Worm (Caenorhabditis elegans): Measurements from ENCODE around the gene insc-1.

insc-1 gene

DNA sequence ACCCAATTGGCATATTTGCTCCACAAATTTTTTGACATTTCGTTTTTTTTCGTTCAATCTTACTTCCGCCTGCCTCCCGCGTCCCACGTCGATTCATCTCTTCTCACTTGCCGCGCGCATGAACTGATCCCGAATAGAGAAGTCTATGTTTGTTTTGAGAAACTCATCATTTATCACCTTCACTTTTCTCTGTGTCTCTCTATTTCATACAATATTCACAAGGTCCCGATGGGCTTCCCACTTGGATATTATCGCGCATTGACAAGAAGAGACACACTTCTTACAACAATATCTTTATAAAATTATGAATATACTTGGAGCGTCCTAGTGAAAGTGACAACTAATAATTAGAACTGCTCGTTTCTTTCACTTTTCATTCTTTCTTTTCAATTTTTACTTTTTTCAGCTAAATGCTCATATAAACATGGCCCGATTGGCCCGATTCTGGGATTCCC, at the start of gene insc-1:
Gene insc-1 (plus strand): TSS at position 405 of the 455 bp plus-strand sequence.
- TF ChIP-seq sea-1 (GFP tag; conservative IDR thresholded peaks at IDR 0.05), result no peak
- no peak for TF ChIP-seq ets-7 (tag; optimal IDR thresholded peaks at IDR 0.05)
- TF ChIP-seq aly-1 (tag; optimal IDR thresholded peaks at IDR 0.05), result no peak
- no peak for TF ChIP-seq hnd-1 (tag; optimal IDR thresholded peaks at IDR 0.05)
- no peak for TF ChIP-seq ceh-13 (GFP tag; optimal IDR thresholded peaks at IDR 0.05)
- no peak for TF ChIP-seq hmg-4 (GFP tag; optimal IDR thresholded peaks at IDR 0.05)
- no peak for TF ChIP-seq scrt-1 (GFP tag; IDR thresholded peaks at IDR 0.05)
- TF ChIP-seq tbx-37 (GFP tag; conservative IDR thresholded peaks at IDR 0.05), result no peak
- no peak for TF ChIP-seq flt-1 (GFP tag; IDR thresholded peaks at IDR 0.05)
- TF ChIP-seq F13C5.2 (tag; optimal IDR thresholded peaks at IDR 0.05), result no peak
- no peak for TF ChIP-seq B0310.2 (tag; optimal IDR thresholded peaks at IDR 0.05)
- no peak for TF ChIP-seq tbx-11 (GFP tag; IDR thresholded peaks at IDR 0.05)
- no peak for TF ChIP-seq ama-1 (optimal IDR thresholded peaks at IDR 0.05)

DNA sequence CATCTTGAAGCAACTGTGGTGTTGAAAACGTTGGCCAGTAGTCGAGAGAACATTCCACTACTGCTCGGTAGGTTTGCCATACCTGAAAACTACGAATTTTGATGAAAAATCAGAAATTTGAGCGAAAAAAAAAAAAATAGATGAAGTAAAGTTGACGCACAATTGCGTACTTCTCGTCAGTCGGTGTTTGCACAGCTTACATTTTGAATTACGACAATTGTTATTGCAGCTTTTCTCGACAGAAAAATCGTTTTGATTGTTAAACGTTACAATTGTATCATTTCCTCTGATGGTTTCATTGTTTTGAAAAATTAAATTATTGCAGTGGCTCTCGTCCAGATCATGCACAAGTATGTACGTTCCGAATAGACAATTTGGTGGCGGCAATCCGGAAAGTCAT, 48.7 kb upstream of the insc-1 start, which contains the start of the genes F45E12.5 and cnep-1:
Gene F45E12.5 (minus strand): TSS at position 93 of the 400 bp plus-strand sequence.
Gene cnep-1 (plus strand): TSS at position 326 of the 400 bp plus-strand sequence.
- TF ChIP-seq tbx-11 (GFP tag; IDR thresholded peaks at IDR 0.05) (no peak), aly-1 (tag; optimal IDR thresholded peaks at IDR 0.05) (no peak), tbx-37 (GFP tag; conservative IDR thresholded peaks at IDR 0.05) (no peak), flt-1 (GFP tag; IDR thresholded peaks at IDR 0.05) (no peak), pes-1 (GFP tag; IDR thresholded peaks at IDR 0.05) (no peak), tra-4 (tag; optimal IDR thresholded peaks at IDR 0.05) (no peak), B0310.2 (tag; optimal IDR thresholded peaks at IDR 0.05) (no peak), hnd-1 (tag; optimal IDR thresholded peaks at IDR 0.05) (no peak), ets-7 (tag; optimal IDR thresholded peaks at IDR 0.05) (no peak), F13C5.2 (tag; optimal IDR thresholded peaks at IDR 0.05) (no peak), ama-1 (optimal IDR thresholded peaks at IDR 0.05) (no peak)

DNA sequence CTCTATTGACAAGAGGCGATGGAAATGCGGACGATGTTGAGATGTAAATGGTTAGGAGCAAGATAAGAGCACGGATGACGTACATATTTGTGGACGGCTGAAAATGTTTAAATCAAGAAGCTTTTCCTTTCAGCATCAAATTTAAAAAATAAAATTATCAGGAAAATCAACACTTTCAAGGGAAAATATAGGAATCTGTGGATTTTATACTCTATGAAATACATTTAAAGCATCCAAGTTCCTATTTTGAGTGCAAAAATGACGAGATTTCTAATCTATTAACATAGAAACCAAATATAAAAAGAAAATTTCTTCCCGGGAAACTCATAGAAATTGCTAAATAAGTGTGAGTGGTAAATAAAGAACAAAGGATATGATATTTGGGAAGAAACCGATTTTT, 44.6 kb upstream of the insc-1 start, which contains the start of gene F45E12.6:
Gene F45E12.6 (minus strand): TSS at position 101 of the 400 bp plus-strand sequence.
- TF ChIP-seq pes-1 (GFP tag; IDR thresholded peaks at IDR 0.05) (no peak), ceh-13 (GFP tag; optimal IDR thresholded peaks at IDR 0.05) (no peak)

DNA sequence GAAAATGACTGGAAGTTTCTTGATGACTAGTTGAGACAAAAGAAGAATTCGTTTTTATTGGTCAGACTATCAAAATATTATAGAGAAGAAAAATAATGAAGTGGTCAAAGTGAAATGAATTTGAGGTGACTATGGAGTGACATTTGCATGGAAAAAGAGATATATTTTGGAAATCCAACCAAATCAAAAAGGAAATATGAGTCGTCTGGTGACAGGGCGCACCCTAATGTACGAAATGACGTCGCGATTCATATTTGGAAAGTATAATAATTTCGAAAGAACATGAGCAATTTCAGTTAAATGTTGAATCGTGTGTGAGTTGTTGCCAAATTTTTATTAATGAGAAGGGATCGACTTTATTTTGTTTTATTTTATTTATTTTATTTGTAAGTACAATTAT, 41.2 kb upstream of the insc-1 start, which contains the start of gene F21D12.2:
Gene F21D12.2 (plus strand): TSS at position 301 of the 400 bp plus-strand sequence.
- TF ChIP-seq tra-4 (tag; optimal IDR thresholded peaks at IDR 0.05) (no peak), tbx-37 (GFP tag; conservative IDR thresholded peaks at IDR 0.05) (no peak), ceh-36 (tag; optimal IDR thresholded peaks at IDR 0.05) (no peak), B0310.2 (tag; optimal IDR thresholded peaks at IDR 0.05) (no peak), aly-1 (tag; optimal IDR thresholded peaks at IDR 0.05) (no peak), hmg-4 (GFP tag; optimal IDR thresholded peaks at IDR 0.05) (no peak), ceh-13 (GFP tag; optimal IDR thresholded peaks at IDR 0.05) (no peak)

DNA sequence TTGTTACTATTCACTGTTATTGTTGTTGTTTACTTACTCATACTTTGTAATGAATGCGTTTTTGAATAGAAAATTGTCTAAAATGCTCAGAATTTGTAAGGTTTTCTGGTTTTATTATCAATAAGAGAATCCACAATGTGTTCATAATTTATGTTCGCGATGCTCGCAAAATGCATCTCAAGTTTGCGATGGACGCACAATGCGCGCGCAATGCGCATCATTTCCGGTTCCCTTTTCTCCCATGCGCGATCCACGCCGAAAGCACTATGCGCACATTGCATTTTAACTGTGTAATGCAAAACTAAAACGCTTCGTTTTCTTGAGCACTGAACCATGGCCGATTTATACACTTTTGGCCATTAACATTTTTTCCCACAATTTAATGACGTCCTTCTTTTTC, 39.2 kb upstream of the insc-1 start:
- TF ChIP-seq hnd-1 (tag; optimal IDR thresholded peaks at IDR 0.05), result no peak
- no peak for TF ChIP-seq tbx-11 (GFP tag; IDR thresholded peaks at IDR 0.05)
- TF ChIP-seq aly-1 (tag; optimal IDR thresholded peaks at IDR 0.05), result no peak
- no peak for TF ChIP-seq ets-7 (tag; optimal IDR thresholded peaks at IDR 0.05)
- no peak for TF ChIP-seq tra-4 (tag; optimal IDR thresholded peaks at IDR 0.05)
- no peak for TF ChIP-seq tbx-37 (GFP tag; conservative IDR thresholded peaks at IDR 0.05)
- no peak for TF ChIP-seq flt-1 (GFP tag; IDR thresholded peaks at IDR 0.05)
- TF ChIP-seq ceh-13 (GFP tag; optimal IDR thresholded peaks at IDR 0.05), result no peak
- TF ChIP-seq hmbx-1 (tag; optimal IDR thresholded peaks at IDR 0.05), result no peak
- TF ChIP-seq hmg-4 (GFP tag; optimal IDR thresholded peaks at IDR 0.05), result no peak
- no peak for TF ChIP-seq sea-1 (GFP tag; conservative IDR thresholded peaks at IDR 0.05)
- no peak for TF ChIP-seq ama-1 (optimal IDR thresholded peaks at IDR 0.05)
- no peak for TF ChIP-seq B0310.2 (tag; optimal IDR thresholded peaks at IDR 0.05)
- no peak for TF ChIP-seq ceh-36 (tag; optimal IDR thresholded peaks at IDR 0.05)
- TF ChIP-seq F13C5.2 (tag; optimal IDR thresholded peaks at IDR 0.05), result no peak
- TF ChIP-seq scrt-1 (GFP tag; IDR thresholded peaks at IDR 0.05), result no peak
- TF ChIP-seq pes-1 (GFP tag; IDR thresholded peaks at IDR 0.05), result no peak

DNA sequence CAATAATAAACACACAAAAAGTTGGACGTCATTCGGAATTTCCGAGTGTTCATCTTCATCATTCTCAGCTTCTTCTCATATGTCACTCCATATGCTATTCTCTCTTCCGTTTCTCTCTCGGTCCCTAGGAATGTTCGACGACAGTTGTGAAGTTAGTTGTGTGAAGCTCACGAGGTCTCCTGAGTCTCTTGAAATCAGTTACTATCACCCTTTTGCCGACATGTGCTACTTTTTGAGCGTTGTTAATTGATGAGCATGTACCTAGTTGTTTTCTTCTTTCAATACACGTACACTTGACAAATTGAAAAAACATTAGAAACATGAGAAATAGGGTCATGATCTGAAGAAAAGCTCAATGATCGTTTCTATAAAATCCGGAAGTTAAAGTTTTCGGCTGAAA, 35.4 kb upstream of the insc-1 start:
- TF ChIP-seq sea-1 (GFP tag; conservative IDR thresholded peaks at IDR 0.05) (no peak), hmbx-1 (tag; optimal IDR thresholded peaks at IDR 0.05) (no peak), hnd-1 (tag; optimal IDR thresholded peaks at IDR 0.05) (no peak)

DNA sequence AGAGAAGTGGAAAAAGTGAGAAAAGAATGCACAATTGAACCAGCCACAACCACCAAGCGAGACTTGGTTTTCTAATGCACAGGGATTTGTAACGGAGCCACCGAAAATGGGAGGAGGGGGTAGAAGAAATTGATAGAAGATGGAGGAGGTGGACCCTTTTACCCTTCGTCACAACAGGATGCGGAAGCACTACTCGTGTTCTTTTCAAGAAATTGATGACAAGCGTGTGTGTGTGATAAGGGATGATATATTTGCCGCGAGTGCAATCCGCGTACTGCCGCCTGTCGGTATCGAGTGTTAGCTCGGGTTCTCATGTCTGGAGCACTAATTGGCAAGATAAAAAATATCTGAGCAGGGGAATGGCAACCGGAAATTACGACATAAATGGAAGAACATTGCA, 34.8 kb upstream of the insc-1 start, which contains the start of gene F21D12.3:
Gene F21D12.3 (minus strand): TSS at position 101 of the 400 bp plus-strand sequence.
- no peak for TF ChIP-seq tbx-37 (GFP tag; conservative IDR thresholded peaks at IDR 0.05)
- TF ChIP-seq ceh-36 (tag; optimal IDR thresholded peaks at IDR 0.05), result no peak
- TF ChIP-seq ceh-13 (GFP tag; optimal IDR thresholded peaks at IDR 0.05), result no peak
- no peak for TF ChIP-seq hnd-1 (tag; optimal IDR thresholded peaks at IDR 0.05)
- no peak for TF ChIP-seq hmg-4 (GFP tag; optimal IDR thresholded peaks at IDR 0.05)
- TF ChIP-seq B0310.2 (tag; optimal IDR thresholded peaks at IDR 0.05), result no peak
- TF ChIP-seq F13C5.2 (tag; optimal IDR thresholded peaks at IDR 0.05), result no peak
- no peak for TF ChIP-seq tra-4 (tag; optimal IDR thresholded peaks at IDR 0.05)
- no peak for TF ChIP-seq sea-1 (GFP tag; conservative IDR thresholded peaks at IDR 0.05)
- no peak for TF ChIP-seq tbx-11 (GFP tag; IDR thresholded peaks at IDR 0.05)
- no peak for TF ChIP-seq ets-7 (tag; optimal IDR thresholded peaks at IDR 0.05)
- no peak for TF ChIP-seq hmbx-1 (tag; optimal IDR thresholded peaks at IDR 0.05)
- TF ChIP-seq scrt-1 (GFP tag; IDR thresholded peaks at IDR 0.05), result no peak
- no peak for TF ChIP-seq ama-1 (optimal IDR thresholded peaks at IDR 0.05)
- TF ChIP-seq pes-1 (GFP tag; IDR thresholded peaks at IDR 0.05), result no peak
- no peak for TF ChIP-seq flt-1 (GFP tag; IDR thresholded peaks at IDR 0.05)
- no peak for TF ChIP-seq aly-1 (tag; optimal IDR thresholded peaks at IDR 0.05)

DNA sequence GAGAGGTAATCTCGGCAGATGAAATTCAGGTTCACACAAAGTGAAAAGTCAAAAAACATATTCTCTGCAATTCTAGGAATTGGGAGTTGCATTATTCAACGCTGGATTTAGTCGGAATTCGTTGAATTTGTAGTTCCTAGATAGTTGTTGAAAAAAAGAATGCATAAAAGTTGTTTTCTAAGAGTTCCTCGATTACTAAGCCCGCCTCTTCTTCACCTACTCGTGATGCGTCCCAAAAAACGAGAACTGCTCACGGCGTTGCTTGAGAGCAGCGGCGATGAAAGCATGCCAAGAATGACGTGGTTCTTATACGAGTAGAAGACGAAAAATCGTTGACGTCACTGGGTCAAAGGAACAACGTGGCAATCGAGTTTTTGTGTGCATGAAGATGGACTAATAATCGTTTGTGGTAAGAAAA, 33.6 kb upstream of the insc-1 start:
- TF ChIP-seq hmg-4 (GFP tag; optimal IDR thresholded peaks at IDR 0.05) (no peak), ama-1 (optimal IDR thresholded peaks at IDR 0.05) (no peak), tbx-37 (GFP tag; conservative IDR thresholded peaks at IDR 0.05) (no peak), ceh-36 (tag; optimal IDR thresholded peaks at IDR 0.05) (no peak), hnd-1 (tag; optimal IDR thresholded peaks at IDR 0.05) (no peak), aly-1 (tag; optimal IDR thresholded peaks at IDR 0.05) (no peak), hmbx-1 (tag; optimal IDR thresholded peaks at IDR 0.05) (no peak), scrt-1 (GFP tag; IDR thresholded peaks at IDR 0.05) (no peak), tra-4 (tag; optimal IDR thresholded peaks at IDR 0.05) (no peak), B0310.2 (tag; optimal IDR thresholded peaks at IDR 0.05) (no peak), flt-1 (GFP tag; IDR thresholded peaks at IDR 0.05) (no peak), ets-7 (tag; optimal IDR thresholded peaks at IDR 0.05) (no peak), sea-1 (GFP tag; conservative IDR thresholded peaks at IDR 0.05) (no peak)

Data from whole organism, early embryonic.